Fruit fly (Drosophila melanogaster): ENCODE measurements around the gene Hsc20.

dm6 chr3L:16221800-16222199 is 11.1 kb upstream of the Hsc20 start:
- TF ChIP-seq tj (GFP tag; optimal IDR thresholded peaks at IDR 0.05) (no peak), toe (GFP tag; optimal IDR thresholded peaks at IDR 0.05) (no peak)
